Fruit fly (Drosophila melanogaster) whole organism, embryonic: ENCODE measurements around the gene Cog3.

Experiments used
- Abd-B ChIP-seq: fragments of 200-800 bp; sonication (Bioruptor generic); optimal IDR thresholded peaks from 2 replicates; lab custom pipeline; 2018; ENCODE audit warnings: missing biosample characterization, mild to moderate bottlenecking, missing genetic modification characterization, moderate library complexity
- CG10366 ChIP-seq: fragments of 200-800 bp; sonication (Bioruptor generic); IDR thresholded peaks from 2 replicates; pipeline ENCODE4 v1.3.6; 2022; ENCODE audit warnings: missing biosample characterization, missing genetic modification characterization
- CG13123 ChIP-seq: fragments of 200-800 bp; sonication (Bioruptor generic); optimal IDR thresholded peaks from 2 replicates; lab custom pipeline; 2016; ENCODE audit warnings: missing biosample characterization, missing genetic modification characterization
- CG13424 ChIP-seq: fragments of 200-800 bp; sonication (Bioruptor generic); optimal IDR thresholded peaks from 2 replicates; lab custom pipeline; 2019; ENCODE audit warnings: missing biosample characterization, mild to moderate bottlenecking, missing genetic modification characterization, moderate library complexity
- CG14441 ChIP-seq: fragments of 200-800 bp; sonication (Bioruptor generic); IDR thresholded peaks from 2 replicates; pipeline ENCODE4 v1.3.6; 2022; ENCODE audit warnings: missing biosample characterization, missing genetic modification characterization
- CG1602 ChIP-seq: fragments of 200-800 bp; sonication (Bioruptor generic); optimal IDR thresholded peaks from 3 replicates; lab custom pipeline; 2016; ENCODE audit warnings: missing biosample characterization, missing genetic modification characterization
- CG16813 ChIP-seq: fragments of 200-800 bp; sonication (Bioruptor generic); IDR thresholded peaks from 3 replicates; pipeline ENCODE4 v1.3.6; 2022; ENCODE audit warnings: missing biosample characterization, missing genetic modification characterization; ENCODE audit not compliant: partially characterized antibody
- CG17359 ChIP-seq: fragments of 200-800 bp; sonication (Bioruptor generic); optimal IDR thresholded peaks from 3 replicates; lab custom pipeline; 2018; ENCODE audit warnings: missing biosample characterization, mild to moderate bottlenecking, missing genetic modification characterization, moderate library complexity
- CG2678 ChIP-seq: fragments of 200-800 bp; sonication (Bioruptor generic); optimal IDR thresholded peaks from 3 replicates; lab custom pipeline; 2019; ENCODE audit warnings: missing biosample characterization, mild to moderate bottlenecking, missing genetic modification characterization, moderate library complexity
- CG2712 ChIP-seq: fragments of 200-800 bp; optimal IDR thresholded peaks from 3 replicates; lab custom pipeline; 2019; ENCODE audit warnings: missing biosample characterization, mild to moderate bottlenecking, missing genetic modification characterization, moderate library complexity
- CG30403 ChIP-seq: fragments of 200-800 bp; sonication (Bioruptor generic); optimal IDR thresholded peaks from 3 replicates; lab custom pipeline; 2016; ENCODE audit warnings: missing biosample characterization, missing genetic modification characterization
- CG4404 ChIP-seq: fragments of 200-800 bp; sonication (Bioruptor generic); IDR thresholded peaks from 2 replicates; pipeline ENCODE4 v1.3.6; 2022; ENCODE audit warnings: missing biosample characterization, missing genetic modification characterization
- CG4820 ChIP-seq: fragments of 200-800 bp; sonication (Bioruptor generic); optimal IDR thresholded peaks from 3 replicates; lab custom pipeline; 2016; ENCODE audit warnings: missing biosample characterization, missing genetic modification characterization
- CG6254 ChIP-seq: fragments of 200-800 bp; sonication (Bioruptor generic); optimal IDR thresholded peaks from 3 replicates; lab custom pipeline; 2017; ENCODE audit warnings: mild to moderate bottlenecking, missing biosample characterization, missing genetic modification reagents, missing genetic modification characterization
- CG6683 ChIP-seq: fragments of 200-800 bp; sonication (Bioruptor generic); optimal IDR thresholded peaks from 2 replicates; lab custom pipeline; 2017; ENCODE audit warnings: missing biosample characterization, mild to moderate bottlenecking, missing genetic modification characterization, missing genetic modification reagents
- CG8944 ChIP-seq: fragments of 200-800 bp; sonication (Bioruptor generic); optimal IDR thresholded peaks from 3 replicates; lab custom pipeline; 2016; ENCODE audit warnings: missing biosample characterization, missing genetic modification characterization
- CG9215 ChIP-seq: fragments of 200-800 bp; sonication (Bioruptor generic); IDR thresholded peaks from 2 replicates; pipeline ENCODE4 v1.3.6; 2022; ENCODE audit warnings: missing biosample characterization, missing genetic modification characterization
- CG9437 ChIP-seq: fragments of 200-800 bp; sonication (Bioruptor generic); optimal IDR thresholded peaks from 2 replicates; lab custom pipeline; 2018; ENCODE audit warnings: missing biosample characterization, mild to moderate bottlenecking, missing genetic modification characterization
- D ChIP-seq, 2 experiments: fragments of 200-800 bp in 1 of 2; fragments of >200 bp in 1 of 2; sonication (Bioruptor generic) in 1 of 2; optimal IDR thresholded peaks; 2 replicates in 1 of 2; 3 replicates in 1 of 2; lab custom pipeline; 2017; ENCODE audit warnings: mild to moderate bottlenecking in 1 of 2, missing biosample characterization in 1 of 2, missing genetic modification characterization in 1 of 2, missing genetic modification reagents in 1 of 2
- Dip3 ChIP-seq: fragments of 200-800 bp; sonication (Bioruptor generic); optimal IDR thresholded peaks from 3 replicates; lab custom pipeline; 2016; ENCODE audit warnings: missing biosample characterization, missing genetic modification characterization
- Ets65A ChIP-seq: fragments of 200-800 bp; sonication (Bioruptor generic); peaks from one replicate; lab custom pipeline; 2016; ENCODE audit warnings: missing biosample characterization, missing genetic modification characterization
- Ets97D ChIP-seq: fragments of 200-800 bp; sonication (Bioruptor generic); optimal IDR thresholded peaks from 3 replicates; lab custom pipeline; 2016; ENCODE audit warnings: missing biosample characterization, missing genetic modification characterization
- Hey ChIP-seq: fragments of 200-800 bp; sonication (Bioruptor generic); optimal IDR thresholded peaks from 3 replicates; lab custom pipeline; 2018; ENCODE audit warnings: missing biosample characterization, mild to moderate bottlenecking, missing genetic modification characterization
- HmgZ ChIP-seq: fragments of 200-800 bp; sonication (Bioruptor generic); optimal IDR thresholded peaks from 2 replicates; lab custom pipeline; 2018; ENCODE audit warnings: missing biosample characterization, mild to moderate bottlenecking, missing genetic modification characterization
- Hr51 ChIP-seq, 2 experiments: fragments of 200-800 bp; sonication (Bioruptor generic); optimal IDR thresholded peaks; 2 replicates in 1 of 2; 3 replicates in 1 of 2; lab custom pipeline; 2016 to 2018; ENCODE audit warnings: missing biosample characterization in 2 of 2, missing genetic modification characterization in 2 of 2, mild to moderate bottlenecking in 1 of 2, moderate library complexity in 1 of 2
- Nf-YA ChIP-seq: fragments of 200-800 bp; sonication (Bioruptor generic); IDR thresholded peaks from 2 replicates; pipeline ENCODE4 v1.3.6; 2022; ENCODE audit warnings: missing biosample characterization, missing genetic modification characterization
- Ssrp ChIP-seq: fragments of 200-800 bp; sonication (Bioruptor generic); optimal IDR thresholded peaks from 2 replicates; lab custom pipeline; 2018; ENCODE audit warnings: missing biosample characterization, mild to moderate bottlenecking, missing genetic modification characterization, moderate library complexity
- Vsx1 ChIP-seq: fragments of 200-800 bp; sonication (Bioruptor generic); optimal IDR thresholded peaks from 2 replicates; lab custom pipeline; 2017; ENCODE audit warnings: missing biosample characterization, mild to moderate bottlenecking, missing genetic modification characterization, missing genetic modification reagents
- ab ChIP-seq: fragments of 200-800 bp; sonication (Bioruptor generic); optimal IDR thresholded peaks from 2 replicates; lab custom pipeline; 2016; ENCODE audit warnings: missing biosample characterization, missing genetic modification characterization
- ap ChIP-seq: fragments of 200-800 bp; sonication (Bioruptor generic); IDR thresholded peaks from 2 replicates; pipeline ENCODE4 v1.3.6; 2022; ENCODE audit warnings: missing biosample characterization, missing genetic modification characterization
- bab2 ChIP-seq: fragments of 200-800 bp; sonication (Bioruptor generic); optimal IDR thresholded peaks from 2 replicates; lab custom pipeline; 2016; ENCODE audit warnings: missing biosample characterization, missing genetic modification characterization
- cas ChIP-seq: fragments of 200-800 bp; sonication (Bioruptor generic); IDR thresholded peaks from 2 replicates; pipeline ENCODE4 v1.3.6; 2022; ENCODE audit warnings: missing biosample characterization, missing genetic modification characterization
- emc ChIP-seq: fragments of 200-800 bp; sonication (Bioruptor generic); optimal IDR thresholded peaks from 2 replicates; lab custom pipeline; 2016; ENCODE audit warnings: missing biosample characterization, missing genetic modification characterization
- fd96Cb ChIP-seq: fragments of 200-800 bp; sonication (Bioruptor generic); optimal IDR thresholded peaks from 2 replicates; lab custom pipeline; 2018; ENCODE audit warnings: missing biosample characterization, mild to moderate bottlenecking, missing genetic modification characterization, moderate library complexity
- grau ChIP-seq: fragments of 200-800 bp; optimal IDR thresholded peaks from 3 replicates; lab custom pipeline; 2019; ENCODE audit warnings: missing biosample characterization, mild to moderate bottlenecking, missing genetic modification characterization, moderate library complexity
- hb ChIP-seq: fragments of 200-800 bp; sonication (Bioruptor generic); IDR thresholded peaks from 3 replicates; pipeline ENCODE4 v1.3.6; 2022; ENCODE audit warnings: missing biosample characterization, missing genetic modification characterization; ENCODE audit not compliant: partially characterized antibody
- hth ChIP-seq: fragments of >200 bp; optimal IDR thresholded peaks from 2 replicates; lab custom pipeline; 2017; ENCODE audit warnings: inconsistent platforms
- lilli ChIP-seq: fragments of 200-800 bp; sonication (Bioruptor generic); optimal IDR thresholded peaks from 3 replicates; lab custom pipeline; 2016; ENCODE audit warnings: missing biosample characterization, missing genetic modification characterization
- lmd ChIP-seq: fragments of 200-800 bp; sonication (Bioruptor generic); IDR thresholded peaks from 2 replicates; pipeline ENCODE4 v1.3.6; 2022; ENCODE audit warnings: missing biosample characterization, missing genetic modification characterization
- nerfin-2 ChIP-seq: fragments of 200-800 bp; sonication (Bioruptor generic); IDR thresholded peaks from 2 replicates; pipeline ENCODE4 v1.3.6; 2022; ENCODE audit warnings: missing biosample characterization, missing genetic modification characterization; ENCODE audit not compliant: partially characterized antibody
- pan ChIP-seq, 4 experiments: fragments of >200 bp in 3 of 4; fragments of 200-800 bp in 1 of 4; sonication (Bioruptor generic) in 1 of 4; optimal IDR thresholded peaks in 3 of 4; IDR thresholded peaks in 1 of 4; 2 replicates each; pipeline versions ENCODE4 v1.3.6 to Lab custom; 2017 to 2022; ENCODE audit warnings: missing biosample characterization in 2 of 4, missing genetic modification characterization in 2 of 4, mixed read lengths in 1 of 4
- pita ChIP-seq: fragments of 200-800 bp; sonication (Bioruptor generic); optimal IDR thresholded peaks from 2 replicates; lab custom pipeline; 2017; ENCODE audit warnings: missing biosample characterization, mild to moderate bottlenecking, missing genetic modification characterization
- row ChIP-seq: fragments of 200-800 bp; sonication (Bioruptor generic); IDR thresholded peaks from 3 replicates; pipeline ENCODE4 v1.3.6; 2022; ENCODE audit warnings: missing biosample characterization, missing genetic modification characterization
- salm ChIP-seq: fragments of 200-800 bp; sonication (Bioruptor generic); optimal IDR thresholded peaks from 2 replicates; lab custom pipeline; 2018; ENCODE audit warnings: missing biosample characterization, mild to moderate bottlenecking, missing genetic modification characterization
- sd ChIP-seq: fragments of 200-800 bp; sonication (Bioruptor generic); optimal IDR thresholded peaks from 3 replicates; lab custom pipeline; 2018; ENCODE audit warnings: missing biosample characterization, mild to moderate bottlenecking, missing genetic modification characterization, moderate library complexity
- slbo ChIP-seq: fragments of 200-800 bp; sonication (Bioruptor generic); IDR thresholded peaks from 2 replicates; pipeline ENCODE4 v1.3.6; 2022; ENCODE audit warnings: missing biosample characterization, missing genetic modification characterization
- slp2 ChIP-seq: fragments of 200-800 bp; sonication (Bioruptor generic); optimal IDR thresholded peaks from 2 replicates; lab custom pipeline; 2016; ENCODE audit warnings: missing biosample characterization, missing genetic modification characterization
- sob ChIP-seq: fragments of 200-800 bp; sonication (Bioruptor generic); IDR thresholded peaks from 2 replicates; pipeline ENCODE4 v1.3.6; 2022; ENCODE audit warnings: missing biosample characterization, missing genetic modification characterization
- stwl ChIP-seq: fragments of 200-800 bp; sonication (Bioruptor generic); optimal IDR thresholded peaks from 3 replicates; lab custom pipeline; 2018; ENCODE audit warnings: missing biosample characterization, mild to moderate bottlenecking, missing genetic modification characterization, moderate library complexity
- tgo ChIP-seq: fragments of 200-800 bp; sonication (Bioruptor generic); IDR thresholded peaks from 3 replicates; pipeline ENCODE4 v1.3.6; 2022; ENCODE audit warnings: missing biosample characterization, missing genetic modification characterization

The Cog3 gene

DNA sequence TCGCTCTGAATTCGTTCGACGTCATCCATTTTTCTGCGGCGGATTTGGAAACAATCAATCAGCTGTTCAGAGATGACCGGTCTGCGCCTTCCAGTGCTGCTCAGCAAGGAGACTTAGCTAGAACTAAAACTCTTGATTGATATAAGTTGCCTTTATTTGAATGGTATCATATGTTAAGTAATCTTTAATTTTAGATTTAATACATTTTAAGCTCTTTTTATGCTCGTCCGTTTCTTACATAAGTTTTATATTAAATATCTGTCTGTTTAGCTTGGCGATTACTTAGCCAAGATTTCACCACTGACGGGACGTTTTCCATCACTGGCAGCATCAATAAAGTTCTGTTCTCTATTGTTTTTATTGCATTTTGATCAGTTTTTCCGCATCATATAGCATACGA, at the start of gene Cog3, which contains the start of gene Sec5 (continued):
- peak; percentile 52 for TF ChIP-seq lilli
- TF ChIP-seq CG4404 (GFP tag; lab: Robert Waterston, UW): peak; percentile 56; the same call in 1 of the 2 replicates
- peak; percentile 71 for TF ChIP-seq lmd (GFP tag; lab: Robert Waterston, UW)
- no peak for TF ChIP-seq D (optimal IDR thresholded peaks at IDR 0.05; lab: Kevin White, UChicago)
- peak; percentile 74 for TF ChIP-seq D (GFP tag; optimal IDR thresholded peaks at IDR 0.05; lab: Kevin White, UChicago)
- peak; percentile 77 for TF ChIP-seq Abd-B (GFP tag; lab: Kevin White, UChicago)
- TF ChIP-seq pita: no peak
- TF ChIP-seq CG6683 (GFP tag; lab: Kevin White, UChicago): peak; percentile 33
- no peak for TF ChIP-seq Ssrp (tag; lab: Kevin White, UChicago)
- peak; percentile 38 for TF ChIP-seq HmgZ (tag; lab: Kevin White, UChicago)
- TF ChIP-seq Ets97D (GFP tag; lab: Kevin White, UChicago): no peak
- no peak for TF ChIP-seq nerfin-2
- peak; percentile 76 for TF ChIP-seq CG9215 (GFP tag; lab: Robert Waterston, UW)
- no peak for TF ChIP-seq CG2678 (tag; lab: Kevin White, UChicago)
- TF ChIP-seq CG1602 (GFP tag; lab: Kevin White, UChicago): peak; percentile 34
- peak; percentile 27 for TF ChIP-seq CG4820 (GFP tag; lab: Kevin White, UChicago)
- TF ChIP-seq CG13123 (GFP tag; lab: Kevin White, UChicago): no peak
- TF ChIP-seq ap (GFP tag; lab: Robert Waterston, UW): no peak
- peak; percentile 2 for TF ChIP-seq CG8944 (GFP tag; lab: Kevin White, UChicago)
- no peak for TF ChIP-seq emc (GFP tag; lab: Kevin White, UChicago)
- TF ChIP-seq hb (GFP tag; lab: Robert Waterston, UW): no peak
- TF ChIP-seq CG6254 (GFP tag; lab: Kevin White, UChicago): no peak
- TF ChIP-seq Ets65A: peak; percentile 61
- peak; percentile 53; the same call in 1 of the 3 replicates for TF ChIP-seq tgo
- TF ChIP-seq CG10366: 0 out of 2 replicates have a peak, but pooled peaks have one; percentile 21
- peak; percentile 23 for TF ChIP-seq fd96Cb (tag; lab: Kevin White, UChicago)
- peak; percentile 6 for TF ChIP-seq slp2 (GFP tag; lab: Kevin White, UChicago)
- peak in 1 of 2 experiments; percentile 73 for TF ChIP-seq Hr51 (GFP tag; optimal IDR thresholded peaks at IDR 0.05; lab: Kevin White, UChicago)
- peak; percentile 97 for TF ChIP-seq row
- peak; percentile 57 for TF ChIP-seq CG17359 (tag; lab: Kevin White, UChicago)
- TF ChIP-seq CG2712 (tag; lab: Kevin White, UChicago): peak; percentile 81
- TF ChIP-seq pan (optimal IDR thresholded peaks at IDR 0.05; lab: Kevin White, UChicago): no peak
- TF ChIP-seq pan (GFP tag; optimal IDR thresholded peaks at IDR 0.05 in 1 of 2, IDR thresholded peaks at IDR 0.05 in 1 of 2): peak in 1 of 2 experiments; percentile 69
- TF ChIP-seq Vsx1 (GFP tag; lab: Kevin White, UChicago): no peak
- no peak for TF ChIP-seq Dip3 (GFP tag; lab: Kevin White, UChicago)
- peak; percentile 59 for TF ChIP-seq CG9437
- peak; percentile 79 for TF ChIP-seq CG30403
- TF ChIP-seq slbo (GFP tag; lab: Robert Waterston, UW): peak; percentile 78
- TF ChIP-seq grau (tag; lab: Kevin White, UChicago): peak; percentile 73
- TF ChIP-seq sd: no peak
- TF ChIP-seq CG16813 (GFP tag; lab: Robert Waterston, UW): 0 out of 3 replicates have a peak, but pooled peaks have one; percentile 8
- TF ChIP-seq CG13424: peak; percentile 74
- TF ChIP-seq cas (GFP tag; lab: Robert Waterston, UW): no peak
- TF ChIP-seq hth (lab: Kevin White, UChicago): no peak
- no peak for TF ChIP-seq ab (GFP tag; lab: Kevin White, UChicago)
- TF ChIP-seq Nf-YA (GFP tag; lab: Robert Waterston, UW): no peak
- no peak for TF ChIP-seq Hey (tag; lab: Kevin White, UChicago)
- no peak for TF ChIP-seq bab2
- TF ChIP-seq sob (GFP tag; lab: Robert Waterston, UW): peak; percentile 77
- peak; percentile 19 for TF ChIP-seq stwl
- no peak for TF ChIP-seq salm (tag; lab: Kevin White, UChicago)
- TF ChIP-seq CG14441: peak; percentile 59
